Fruit fly (Drosophila melanogaster): ENCODE measurements around the gene PolA2.

PolA2 gene

dm6 chr3R:27273118-27274062 lies 34.4 kb downstream of the PolA2 start, which contains the start of gene CG5934 (continued):
- TF ChIP-seq CG12391 (tag; optimal IDR thresholded peaks at IDR 0.05) (no peak), ac (GFP tag; optimal IDR thresholded peaks at IDR 0.05) (no peak), Side (GFP tag; optimal IDR thresholded peaks at IDR 0.05) (peak; percentile 26), Sox100B (GFP tag; optimal IDR thresholded peaks at IDR 0.05) (peak; percentile 34), CG1024 (GFP tag; IDR thresholded peaks at IDR 0.05) (no peak), H15 (GFP tag; IDR thresholded peaks at IDR 0.05) (no peak), pros (GFP tag; optimal IDR thresholded peaks at IDR 0.05) (no peak), CG3281 (GFP tag; optimal IDR thresholded peaks at IDR 0.05) (peak; percentile 29), mam (GFP tag; optimal IDR thresholded peaks at IDR 0.05) (peak; percentile 68), CG6813 (GFP tag; optimal IDR thresholded peaks at IDR 0.05) (no peak), CG8388 (GFP tag; optimal IDR thresholded peaks at IDR 0.05) (peak; percentile 2), CG3995 (GFP tag; optimal IDR thresholded peaks at IDR 0.05) (peak; percentile 25), CG2129 (GFP tag; IDR thresholded peaks at IDR 0.05; ENCODE audit: partially characterized antibody) (no peak), tio (GFP tag; optimal IDR thresholded peaks at IDR 0.05) (no peak), al (GFP tag; IDR thresholded peaks at IDR 0.05) (no peak), trem (tag; optimal IDR thresholded peaks at IDR 0.05) (peak; percentile 49), CG6854 (GFP tag; optimal IDR thresholded peaks at IDR 0.05) (no peak), CG7839 (tag; optimal IDR thresholded peaks at IDR 0.05) (peak; percentile 21), Dbx (GFP tag; IDR thresholded peaks at IDR 0.05) (0 out of 3 replicates have a peak, but pooled peaks have one; percentile 40), cad (GFP tag; optimal IDR thresholded peaks at IDR 0.05) (no peak), bab2 (GFP tag; optimal IDR thresholded peaks at IDR 0.05) (peak; percentile 38), Ravus (GFP tag; IDR thresholded peaks at IDR 0.05) (no peak), nerfin-1 (tag; optimal IDR thresholded peaks at IDR 0.05) (no peak), odd (GFP tag; optimal IDR thresholded peaks at IDR 0.05) (no peak), wdn (GFP tag; IDR thresholded peaks at IDR 0.05) (no peak), ash1 (GFP tag; optimal IDR thresholded peaks at IDR 0.05) (no peak), CG18619 (GFP tag; optimal IDR thresholded peaks at IDR 0.05) (peak; percentile 34), Kr (GFP tag; optimal IDR thresholded peaks at IDR 0.05) (no peak), CHES-1-like (GFP tag; optimal IDR thresholded peaks at IDR 0.05) (peak; percentile 40), CG15073 (GFP tag; optimal IDR thresholded peaks at IDR 0.05) (no peak), CG8765 (GFP tag; IDR thresholded peaks at IDR 0.05) (no peak), fd64A (GFP tag; optimal IDR thresholded peaks at IDR 0.05) (no peak), CG2889 (GFP tag; IDR thresholded peaks at IDR 0.05) (no peak), hbn (GFP tag; IDR thresholded peaks at IDR 0.05; ENCODE audit: partially characterized antibody) (no peak), CG18764 (GFP tag; optimal IDR thresholded peaks at IDR 0.05) (no peak), CG4730 (GFP tag; IDR thresholded peaks at IDR 0.05) (no peak), ranshi (GFP tag; IDR thresholded peaks at IDR 0.05) (no peak), PHDP (tag; optimal IDR thresholded peaks at IDR 0.05) (no peak), zen2 (GFP tag; IDR thresholded peaks at IDR 0.05; ENCODE audit: partially characterized antibody) (no peak), CG7745 (tag; optimal IDR thresholded peaks at IDR 0.05) (no peak), ase (GFP tag; IDR thresholded peaks at IDR 0.05) (no peak), CG1603 (tag; optimal IDR thresholded peaks at IDR 0.05) (peak; percentile 44), zf30C (GFP tag; optimal IDR thresholded peaks at IDR 0.05) (no peak), Nf-YA (GFP tag; IDR thresholded peaks at IDR 0.05) (no peak), CG13424 (tag; optimal IDR thresholded peaks at IDR 0.05) (no peak), CG1647 (GFP tag; optimal IDR thresholded peaks at IDR 0.05) (peak; percentile 61), ken (GFP tag; IDR thresholded peaks at IDR 0.05) (0 out of 3 replicates have a peak, but pooled peaks have one; percentile 32)

All from whole organism, embryonic.